Fruit fly (Drosophila melanogaster) whole organism, embryonic: ENCODE results near the gene Sbf.

Experiments
- Asciz ChIP-seq: fragments of 200-800 bp; sonication (Bioruptor generic); optimal IDR thresholded peaks from 2 replicates; lab custom pipeline; 2017; ENCODE audit warnings: missing biosample characterization, mild to moderate bottlenecking, missing genetic modification characterization, missing genetic modification reagents
- Atf-2 ChIP-seq: fragments of 200-800 bp; sonication (Bioruptor generic); optimal IDR thresholded peaks from 2 replicates; lab custom pipeline; 2016; ENCODE audit warnings: missing biosample characterization, missing genetic modification characterization
- CG10147 ChIP-seq: fragments of 200-800 bp; sonication (Bioruptor generic); optimal IDR thresholded peaks from 2 replicates; lab custom pipeline; 2019; ENCODE audit warnings: missing biosample characterization, mild to moderate bottlenecking, missing genetic modification characterization, moderate library complexity
- CG12071 ChIP-seq: fragments of 200-800 bp; sonication (Bioruptor generic); optimal IDR thresholded peaks from 3 replicates; lab custom pipeline; 2018; ENCODE audit warnings: missing biosample characterization, mild to moderate bottlenecking, missing genetic modification characterization
- CG12219 ChIP-seq: fragments of 200-800 bp; sonication (Bioruptor generic); optimal IDR thresholded peaks from 3 replicates; lab custom pipeline; 2018; ENCODE audit warnings: missing biosample characterization, mild to moderate bottlenecking, missing genetic modification characterization
- CG1233 ChIP-seq: fragments of 200-800 bp; sonication (Bioruptor generic); optimal IDR thresholded peaks from 4 replicates; lab custom pipeline; 2018; ENCODE audit warnings: missing biosample characterization, mild to moderate bottlenecking, missing genetic modification characterization
- CG12744 ChIP-seq: fragments of 200-800 bp; sonication (Bioruptor generic); optimal IDR thresholded peaks from 2 replicates; lab custom pipeline; 2016; ENCODE audit warnings: missing biosample characterization, missing genetic modification characterization
- CG1603 ChIP-seq: fragments of 200-800 bp; sonication (Bioruptor generic); optimal IDR thresholded peaks from 2 replicates; lab custom pipeline; 2019; ENCODE audit warnings: missing biosample characterization, mild to moderate bottlenecking, missing genetic modification characterization, moderate library complexity
- CG17359 ChIP-seq: fragments of 200-800 bp; sonication (Bioruptor generic); optimal IDR thresholded peaks from 3 replicates; lab custom pipeline; 2018; ENCODE audit warnings: missing biosample characterization, mild to moderate bottlenecking, missing genetic modification characterization, moderate library complexity
- CG2116 ChIP-seq: fragments of 200-800 bp; sonication (Bioruptor generic); optimal IDR thresholded peaks from 3 replicates; lab custom pipeline; 2018; ENCODE audit warnings: missing biosample characterization, mild to moderate bottlenecking, missing genetic modification characterization
- CG2678 ChIP-seq: fragments of 200-800 bp; sonication (Bioruptor generic); optimal IDR thresholded peaks from 3 replicates; lab custom pipeline; 2019; ENCODE audit warnings: missing biosample characterization, mild to moderate bottlenecking, missing genetic modification characterization, moderate library complexity
- CG2712 ChIP-seq: fragments of 200-800 bp; optimal IDR thresholded peaks from 3 replicates; lab custom pipeline; 2019; ENCODE audit warnings: missing biosample characterization, mild to moderate bottlenecking, missing genetic modification characterization, moderate library complexity
- CG31441 ChIP-seq: fragments of 200-800 bp; sonication (Bioruptor generic); IDR thresholded peaks from 2 replicates; pipeline ENCODE4 v1.3.6; 2022; ENCODE audit warnings: missing biosample characterization, missing genetic modification characterization
- CG6689 ChIP-seq: fragments of 200-800 bp; sonication (Bioruptor generic); IDR thresholded peaks from 2 replicates; pipeline ENCODE4 v1.3.6; 2022; ENCODE audit warnings: missing biosample characterization, missing genetic modification characterization
- CG6765 ChIP-seq: fragments of 200-800 bp; sonication (Bioruptor generic); optimal IDR thresholded peaks from 3 replicates; lab custom pipeline; 2017; ENCODE audit warnings: missing biosample characterization, mild to moderate bottlenecking, missing genetic modification characterization
- CG8290 ChIP-seq, 3 experiments: fragments of 200-800 bp; sonication (Bioruptor generic); optimal IDR thresholded peaks; 2 replicates each; lab custom pipeline; 2016 to 2019; ENCODE audit warnings: missing biosample characterization in 3 of 3, missing genetic modification characterization in 3 of 3, mild to moderate bottlenecking in 2 of 3, moderate library complexity in 1 of 3
- CTCF ChIP-seq: fragments of 200-800 bp; sonication (Bioruptor generic); optimal IDR thresholded peaks from 2 replicates; lab custom pipeline; 2017; ENCODE audit warnings: missing biosample characterization, mild to moderate bottlenecking, missing genetic modification characterization, moderate library complexity
- D19A ChIP-seq: fragments of 200-800 bp; optimal IDR thresholded peaks from 3 replicates; lab custom pipeline; 2019; ENCODE audit warnings: missing biosample characterization, mild to moderate bottlenecking, missing genetic modification characterization, moderate library complexity
- Fer3 ChIP-seq: fragments of 200-800 bp; sonication (Bioruptor generic); optimal IDR thresholded peaks from 2 replicates; lab custom pipeline; 2018; ENCODE audit warnings: missing biosample characterization, mild to moderate bottlenecking, missing genetic modification characterization, moderate library complexity
- HLHmδ ChIP-seq: fragments of 200-800 bp; sonication (Bioruptor generic); optimal IDR thresholded peaks from 2 replicates; lab custom pipeline; 2018; ENCODE audit warnings: missing biosample characterization, mild to moderate bottlenecking, missing genetic modification characterization, moderate library complexity
- Hr39 ChIP-seq: fragments of >200 bp; optimal IDR thresholded peaks from 2 replicates; lab custom pipeline; 2017
- Hr51 ChIP-seq, 2 experiments: fragments of 200-800 bp; sonication (Bioruptor generic); optimal IDR thresholded peaks; 2 replicates in 1 of 2; 3 replicates in 1 of 2; lab custom pipeline; 2016 to 2018; ENCODE audit warnings: missing biosample characterization in 2 of 2, missing genetic modification characterization in 2 of 2, mild to moderate bottlenecking in 1 of 2, moderate library complexity in 1 of 2
- NfI ChIP-seq: fragments of 200-800 bp; sonication (Bioruptor generic); optimal IDR thresholded peaks from 3 replicates; lab custom pipeline; 2018; ENCODE audit warnings: missing biosample characterization, mild to moderate bottlenecking, missing genetic modification characterization, moderate library complexity
- ab ChIP-seq: fragments of 200-800 bp; sonication (Bioruptor generic); optimal IDR thresholded peaks from 2 replicates; lab custom pipeline; 2016; ENCODE audit warnings: missing biosample characterization, missing genetic modification characterization
- ac ChIP-seq: fragments of 200-800 bp; sonication (Bioruptor generic); optimal IDR thresholded peaks from 3 replicates; lab custom pipeline; 2017; ENCODE audit warnings: missing biosample characterization, mild to moderate bottlenecking, missing genetic modification characterization
- aop ChIP-seq: fragments of 200-800 bp; sonication (Bioruptor generic); IDR thresholded peaks from 2 replicates; pipeline ENCODE4 v1.3.6; 2022; ENCODE audit warnings: missing biosample characterization, missing genetic modification characterization
- cato ChIP-seq: fragments of 200-800 bp; sonication (Bioruptor generic); optimal IDR thresholded peaks from 2 replicates; lab custom pipeline; 2016; ENCODE audit warnings: missing biosample characterization, missing genetic modification characterization, borderline replicate concordance
- ci ChIP-seq: fragments of 200-800 bp; sonication (Bioruptor generic); IDR thresholded peaks from 3 replicates; pipeline ENCODE4 v1.3.6; 2022; ENCODE audit warnings: missing biosample characterization, missing genetic modification characterization
- croc ChIP-seq: fragments of 200-800 bp; sonication (Bioruptor generic); conservative IDR thresholded peaks from 3 replicates; pipeline ENCODE4 v1.3.6; 2022; ENCODE audit warnings: missing biosample characterization, missing genetic modification characterization
- dmrt11E ChIP-seq: fragments of 200-800 bp; sonication (Bioruptor generic); optimal IDR thresholded peaks from 3 replicates; lab custom pipeline; 2018; ENCODE audit warnings: missing biosample characterization, mild to moderate bottlenecking, missing genetic modification characterization, moderate library complexity
- dmrt99B ChIP-seq: fragments of 200-800 bp; sonication (Bioruptor generic); optimal IDR thresholded peaks from 2 replicates; lab custom pipeline; 2018; ENCODE audit warnings: missing biosample characterization, mild to moderate bottlenecking, missing genetic modification characterization, moderate library complexity
- dpn ChIP-seq, 2 experiments: fragments of 200-800 bp; sonication (Bioruptor generic); optimal IDR thresholded peaks; 3 replicates each; lab custom pipeline; 2016; ENCODE audit warnings: missing biosample characterization in 2 of 2, missing genetic modification characterization in 2 of 2
- en ChIP-seq: fragments of 200-800 bp; sonication (Bioruptor generic); optimal IDR thresholded peaks from 2 replicates; lab custom pipeline; 2016; ENCODE audit warnings: missing biosample characterization, missing genetic modification characterization
- grn ChIP-seq: fragments of 200-800 bp; sonication (Bioruptor generic); optimal IDR thresholded peaks from 3 replicates; lab custom pipeline; 2017; ENCODE audit warnings: missing biosample characterization, missing genetic modification characterization
- gro ChIP-seq: fragments of 200-800 bp; sonication (Bioruptor generic); optimal IDR thresholded peaks from 2 replicates; lab custom pipeline; 2016; ENCODE audit warnings: missing biosample characterization, missing genetic modification characterization
- gsb-n ChIP-seq: fragments of 200-800 bp; sonication (Bioruptor generic); optimal IDR thresholded peaks from 3 replicates; lab custom pipeline; 2018; ENCODE audit warnings: missing biosample characterization, mild to moderate bottlenecking, missing genetic modification characterization
- gt ChIP-seq: fragments of 200-800 bp; sonication (Bioruptor generic); IDR thresholded peaks from 2 replicates; pipeline ENCODE4 v1.3.6; 2022; ENCODE audit warnings: missing biosample characterization, missing genetic modification characterization
- hkb ChIP-seq, 2 experiments: fragments of 200-800 bp in 1 of 2; fragments of >200 bp in 1 of 2; sonication (Bioruptor generic) in 1 of 2; IDR thresholded peaks in 1 of 2; optimal IDR thresholded peaks in 1 of 2; 2 replicates each; pipeline versions ENCODE4 v1.3.6 to Lab custom; 2017 to 2022; ENCODE audit warnings: missing biosample characterization in 1 of 2, missing genetic modification characterization in 1 of 2
- ind ChIP-seq: fragments of 200-800 bp; sonication (Bioruptor generic); optimal IDR thresholded peaks from 3 replicates; lab custom pipeline; 2016; ENCODE audit warnings: missing biosample characterization, missing genetic modification characterization
- org-1 ChIP-seq: fragments of 200-800 bp; sonication (Bioruptor generic); optimal IDR thresholded peaks from 2 replicates; lab custom pipeline; 2017; ENCODE audit warnings: missing biosample characterization, missing genetic modification characterization
- seq ChIP-seq: fragments of 200-800 bp; sonication (Bioruptor generic); IDR thresholded peaks from 2 replicates; pipeline ENCODE4 v1.3.6; 2022; ENCODE audit warnings: missing biosample characterization, missing genetic modification characterization
- sim ChIP-seq: fragments of 200-800 bp; sonication (Bioruptor generic); IDR thresholded peaks from 2 replicates; pipeline ENCODE4 v1.3.6; 2022; ENCODE audit warnings: missing biosample characterization, missing genetic modification characterization
- sug ChIP-seq: fragments of 200-800 bp; optimal IDR thresholded peaks from 2 replicates; lab custom pipeline; 2019; ENCODE audit warnings: missing biosample characterization, mild to moderate bottlenecking, missing genetic modification characterization, moderate library complexity
- tx ChIP-seq: fragments of 200-800 bp; sonication (Bioruptor generic); optimal IDR thresholded peaks from 2 replicates; lab custom pipeline; 2016; ENCODE audit warnings: missing biosample characterization, missing genetic modification characterization
- usp ChIP-seq: fragments of >200 bp; optimal IDR thresholded peaks from 2 replicates; lab custom pipeline; 2017; ENCODE audit warnings: missing biosample characterization, missing genetic modification characterization
- wek ChIP-seq: fragments of 200-800 bp; sonication (Bioruptor generic); optimal IDR thresholded peaks from 3 replicates; lab custom pipeline; 2018; ENCODE audit warnings: missing biosample characterization, mild to moderate bottlenecking, missing genetic modification characterization, moderate library complexity

Gene Sbf

dm6 chr3R:11780181-11780688, 16.5 kb downstream of the Sbf start (continued):
- peak; percentile 83 for TF ChIP-seq ind (GFP tag; lab: Kevin White, UChicago)
- peak; percentile 54 for TF ChIP-seq CG2116 (GFP tag; lab: Kevin White, UChicago)
- TF ChIP-seq aop (GFP tag; lab: Robert Waterston, UW): 0 out of 2 replicates have a peak, but pooled peaks have one; percentile 18
- TF ChIP-seq Fer3 (tag; lab: Kevin White, UChicago): peak; percentile 70
- peak; percentile 31 for TF ChIP-seq ab (GFP tag; lab: Kevin White, UChicago)
- TF ChIP-seq tx (GFP tag; lab: Kevin White, UChicago): no peak
- TF ChIP-seq CG1603 (tag; lab: Kevin White, UChicago): peak; percentile 65
- no peak for TF ChIP-seq gro (GFP tag; lab: Kevin White, UChicago)
- peak; percentile 95 for TF ChIP-seq CG2678 (tag; lab: Kevin White, UChicago)
- no peak for TF ChIP-seq CG12744
- TF ChIP-seq wek: peak; percentile 46
- TF ChIP-seq ci (GFP tag; lab: Robert Waterston, UW): peak; percentile 94
- TF ChIP-seq sug (tag; lab: Kevin White, UChicago): peak; percentile 52
- TF ChIP-seq CG12219 (GFP tag; lab: Kevin White, UChicago): peak; percentile 81
- peak; percentile 81 for TF ChIP-seq NfI (GFP tag; lab: Kevin White, UChicago)
- TF ChIP-seq, all 482 proteins: peak for 320

DNA sequence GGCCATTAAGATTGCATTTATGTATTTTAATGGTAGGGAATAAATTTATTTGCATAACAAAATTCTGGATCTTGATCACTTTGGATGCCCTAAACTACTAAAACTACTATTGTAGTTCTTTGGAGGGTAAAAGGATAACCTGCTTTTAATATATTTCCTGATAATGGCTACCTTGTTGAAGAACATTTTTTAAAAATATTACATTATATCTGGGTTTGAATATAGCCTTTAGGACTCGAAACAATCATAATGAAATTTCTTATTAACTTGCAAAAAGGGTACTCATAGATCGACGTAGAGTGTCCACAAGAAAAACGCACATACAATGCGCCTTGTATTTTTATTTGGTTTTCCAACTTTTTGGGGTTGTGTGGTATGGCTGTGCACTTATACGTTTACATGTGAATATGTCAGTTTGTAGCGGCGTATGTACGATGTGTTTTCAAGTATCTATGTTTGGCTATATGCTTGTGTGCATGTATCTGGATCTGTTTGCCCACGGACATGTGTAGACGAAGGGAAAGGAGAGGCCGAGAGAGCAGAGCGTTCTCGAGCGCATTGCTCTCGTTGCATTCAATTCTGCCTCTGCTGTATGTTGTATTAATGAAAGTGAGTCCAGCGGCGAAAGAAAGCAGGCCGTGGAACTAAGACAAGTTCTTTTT, 17.3 kb downstream of the Sbf start:
- peak; percentile 30 for TF ChIP-seq org-1
- peak; percentile 71 for TF ChIP-seq CG17359 (tag; lab: Kevin White, UChicago)
- peak; percentile 86 for TF ChIP-seq croc (GFP tag; lab: Robert Waterston, UW)
- TF ChIP-seq CG2712 (tag; lab: Kevin White, UChicago): peak; percentile 94
- peak; percentile 19 to 66 for TF ChIP-seq dpn (GFP tag; optimal IDR thresholded peaks at IDR 0.05; lab: Kevin White, UChicago)
- TF ChIP-seq seq (GFP tag; lab: Robert Waterston, UW): no peak
- peak; percentile 39 for TF ChIP-seq CG10147
- peak; percentile 74 for TF ChIP-seq dmrt99B (tag; lab: Kevin White, UChicago)
- peak; percentile 48 for TF ChIP-seq CG6689
- TF ChIP-seq CG31441 (GFP tag; lab: Robert Waterston, UW): peak; percentile 72; the same call in 1 of the 2 replicates
- TF ChIP-seq ci (GFP tag; lab: Robert Waterston, UW): peak; percentile 70; the same call in 1 of the 3 replicates
- TF ChIP-seq CG1233 (GFP tag; lab: Kevin White, UChicago): peak; percentile 32
- peak; percentile 99 for TF ChIP-seq D19A (tag; lab: Kevin White, UChicago)
- peak; percentile 97 for TF ChIP-seq dmrt11E (tag; lab: Kevin White, UChicago)
- peak; percentile 35 for TF ChIP-seq ac (GFP tag; lab: Kevin White, UChicago)
- TF ChIP-seq CG12071 (GFP tag; lab: Kevin White, UChicago): no peak
- TF ChIP-seq HLHmδ: peak; percentile 72
- peak; percentile 20 for TF ChIP-seq grn (GFP tag; lab: Kevin White, UChicago)
- peak; percentile 40 for TF ChIP-seq CG2116 (GFP tag; lab: Kevin White, UChicago)
- peak; percentile 62 for TF ChIP-seq Asciz (GFP tag; lab: Kevin White, UChicago)
- TF ChIP-seq CTCF (GFP tag; lab: Kevin White, UChicago): no peak
- TF ChIP-seq CG8290 (GFP tag; optimal IDR thresholded peaks at IDR 0.05; lab: Kevin White, UChicago): peak; percentile 86
- peak in 1 of 2 experiments; percentile 22 for TF ChIP-seq CG8290 (tag; optimal IDR thresholded peaks at IDR 0.05; lab: Kevin White, UChicago)
- peak; percentile 62 for TF ChIP-seq Atf-2 (GFP tag; lab: Kevin White, UChicago)
- TF ChIP-seq en (GFP tag; lab: Kevin White, UChicago): peak; percentile 39
- TF ChIP-seq cato: peak; percentile 67
- TF ChIP-seq gsb-n: peak; percentile 91
- no peak for TF ChIP-seq gt (GFP tag; lab: Robert Waterston, UW)
- no peak for TF ChIP-seq usp (GFP tag; lab: Kevin White, UChicago)
- TF ChIP-seq hkb (optimal IDR thresholded peaks at IDR 0.05; lab: Kevin White, UChicago): no peak
- peak; percentile 60; the same call in 1 of the 2 replicates for TF ChIP-seq hkb (GFP tag; IDR thresholded peaks at IDR 0.05; lab: Robert Waterston, UW)
- TF ChIP-seq Hr51 (GFP tag; optimal IDR thresholded peaks at IDR 0.05; lab: Kevin White, UChicago): peak in 1 of 2 experiments; percentile 57
- 0 out of 2 replicates have a peak, but pooled peaks have one; percentile 31 for TF ChIP-seq sim (GFP tag; lab: Robert Waterston, UW)
- TF ChIP-seq Hr39 (lab: Kevin White, UChicago): no peak
- TF ChIP-seq CG6765: no peak
